Worm (Caenorhabditis elegans) whole organism, L3 larva: Measurements from ENCODE around the gene Y116F11A.6.

ENCODE experiments used
- R02D3.7 ChIP-seq: fragments of 150-350 bp; optimal IDR thresholded peaks from 2 replicates; lab custom pipeline; 2014; ENCODE audit warnings: missing biosample characterization, missing genetic modification characterization
- ZK546.5 ChIP-seq: sonication (generic microtip); optimal IDR thresholded peaks from 2 replicates; lab custom pipeline; 2017; ENCODE audit warnings: missing biosample characterization, missing genetic modification characterization
- aly-2 ChIP-seq: fragments of 150-350 bp; optimal IDR thresholded peaks from 2 replicates; lab custom pipeline; 2014; ENCODE audit warnings: missing biosample characterization, missing genetic modification characterization
- ama-1 ChIP-seq: fragments of 150-350 bp; optimal IDR thresholded peaks from 2 replicates; lab custom pipeline; 2018
- ceh-28 ChIP-seq: fragments of 150-350 bp; optimal IDR thresholded peaks from 2 replicates; lab custom pipeline; 2014; ENCODE audit warnings: missing biosample characterization, missing genetic modification reagents, missing genetic modification characterization
- ceh-82 ChIP-seq: fragments of 150-350 bp; optimal IDR thresholded peaks from 2 replicates; lab custom pipeline; 2014; ENCODE audit warnings: missing biosample characterization, missing genetic modification characterization
- ceh-9 ChIP-seq: sonication (generic microtip); optimal IDR thresholded peaks from 2 replicates; lab custom pipeline; 2018; ENCODE audit warnings: missing biosample characterization, missing genetic modification characterization
- daf-12 ChIP-seq: fragments of 150-350 bp; optimal IDR thresholded peaks from 2 replicates; lab custom pipeline; 2014; ENCODE audit warnings: missing biosample characterization, missing genetic modification reagents, missing genetic modification characterization
- elt-2 ChIP-seq: sonication (generic microtip); optimal IDR thresholded peaks from 2 replicates; lab custom pipeline; 2016; ENCODE audit warnings: missing genetic modification reagents, mild to moderate bottlenecking, missing genetic modification characterization, missing compliant biosample characterization
- eor-1 ChIP-seq, 2 experiments: fragments of 150-350 bp; optimal IDR thresholded peaks; 2 replicates each; lab custom pipeline; 2014 to 2018; ENCODE audit warnings: missing biosample characterization in 2 of 2, missing genetic modification characterization in 2 of 2
- fkh-10 ChIP-seq: sonication (generic microtip); optimal IDR thresholded peaks from 2 replicates; lab custom pipeline; 2017; ENCODE audit warnings: missing biosample characterization, missing genetic modification reagents, missing genetic modification characterization
- fos-1 ChIP-seq: fragments of 150-350 bp; optimal IDR thresholded peaks from 2 replicates; lab custom pipeline; 2014; ENCODE audit warnings: missing biosample characterization, missing genetic modification characterization
- hmg-11 ChIP-seq: sonication (generic microtip); optimal IDR thresholded peaks from 2 replicates; lab custom pipeline; 2016; ENCODE audit warnings: missing genetic modification characterization, missing compliant biosample characterization
- jun-1 ChIP-seq: fragments of 150-350 bp; optimal IDR thresholded peaks from 2 replicates; lab custom pipeline; 2014; ENCODE audit warnings: missing biosample characterization, missing genetic modification reagents, missing genetic modification characterization
- lsy-12 ChIP-seq: sonication (generic microtip); optimal IDR thresholded peaks from 2 replicates; lab custom pipeline; 2016; ENCODE audit warnings: mild to moderate bottlenecking, missing genetic modification characterization, missing compliant biosample characterization
- mdl-1 ChIP-seq: fragments of 150-350 bp; optimal IDR thresholded peaks from 2 replicates; lab custom pipeline; 2014; ENCODE audit warnings: missing biosample characterization, missing genetic modification characterization
- nfya-1 ChIP-seq: sonication (generic microtip); optimal IDR thresholded peaks from 2 replicates; lab custom pipeline; 2017; ENCODE audit warnings: missing genetic modification characterization, mild to moderate bottlenecking, missing compliant biosample characterization, antibody characterized with exemption, moderate library complexity; ENCODE audit not compliant: insufficient read depth
- nhr-11 ChIP-seq: fragments of 150-350 bp; optimal IDR thresholded peaks from 2 replicates; lab custom pipeline; 2014; ENCODE audit warnings: missing biosample characterization, missing genetic modification characterization
- nhr-12 ChIP-seq: fragments of 150-350 bp; optimal IDR thresholded peaks from 2 replicates; lab custom pipeline; 2014; ENCODE audit warnings: missing biosample characterization, missing genetic modification characterization
- nhr-23 ChIP-seq: fragments of 150-350 bp; optimal IDR thresholded peaks from 2 replicates; lab custom pipeline; 2014; ENCODE audit warnings: missing biosample characterization, missing genetic modification reagents, missing genetic modification characterization
- nhr-237 ChIP-seq: fragments of 150-350 bp; optimal IDR thresholded peaks from 2 replicates; lab custom pipeline; 2014; ENCODE audit warnings: missing biosample characterization, missing genetic modification characterization
- nhr-25 ChIP-seq: sonication (generic microtip); optimal IDR thresholded peaks from 2 replicates; lab custom pipeline; 2017; ENCODE audit warnings: missing biosample characterization, missing genetic modification characterization
- nhr-28 ChIP-seq: fragments of 150-350 bp; optimal IDR thresholded peaks from 2 replicates; lab custom pipeline; 2014; ENCODE audit warnings: missing biosample characterization, missing genetic modification characterization
- nhr-76 ChIP-seq: fragments of 150-350 bp; sonication (generic microtip); optimal IDR thresholded peaks from 5 replicates; lab custom pipeline; 2014; ENCODE audit warnings: missing biosample characterization, missing genetic modification characterization
- nhr-77 ChIP-seq: fragments of 150-350 bp; optimal IDR thresholded peaks from 2 replicates; lab custom pipeline; 2014; ENCODE audit warnings: missing biosample characterization, missing genetic modification characterization
- pha-4 ChIP-seq: fragments of 150-350 bp; optimal IDR thresholded peaks from 2 replicates; lab custom pipeline; 2014; ENCODE audit warnings: missing biosample characterization, missing genetic modification reagents, missing genetic modification characterization
- pqm-1 ChIP-seq: fragments of 150-350 bp; optimal IDR thresholded peaks from 2 replicates; lab custom pipeline; 2017; ENCODE audit warnings: missing biosample characterization, missing genetic modification characterization, inconsistent platforms
- skn-1 ChIP-seq: fragments of 150-350 bp; optimal IDR thresholded peaks from 2 replicates; lab custom pipeline; 2014; ENCODE audit warnings: missing biosample characterization, missing genetic modification characterization
- snpc-4 ChIP-seq: fragments of 150-350 bp; optimal IDR thresholded peaks from 2 replicates; lab custom pipeline; 2014; ENCODE audit warnings: missing biosample characterization, missing genetic modification characterization
- unc-39 ChIP-seq: sonication (generic microtip); optimal IDR thresholded peaks from 4 replicates; lab custom pipeline; 2017; ENCODE audit warnings: missing biosample characterization, missing genetic modification characterization
- unc-62 ChIP-seq: fragments of 150-350 bp; sonication (generic microtip); optimal IDR thresholded peaks from 4 replicates; lab custom pipeline; 2014; ENCODE audit warnings: missing biosample characterization, missing genetic modification reagents, missing genetic modification characterization
- zag-1 ChIP-seq: fragments of 150-350 bp; optimal IDR thresholded peaks from 2 replicates; lab custom pipeline; 2014; ENCODE audit warnings: missing biosample characterization, missing genetic modification characterization
- ztf-11 ChIP-seq: fragments of 150-350 bp; optimal IDR thresholded peaks from 2 replicates; lab custom pipeline; 2014; ENCODE audit warnings: missing biosample characterization, missing genetic modification characterization
- ztf-4 ChIP-seq: fragments of 150-350 bp; optimal IDR thresholded peaks from 2 replicates; lab custom pipeline; 2014; ENCODE audit warnings: missing biosample characterization, missing genetic modification characterization

Gene Y116F11A.6

DNA sequence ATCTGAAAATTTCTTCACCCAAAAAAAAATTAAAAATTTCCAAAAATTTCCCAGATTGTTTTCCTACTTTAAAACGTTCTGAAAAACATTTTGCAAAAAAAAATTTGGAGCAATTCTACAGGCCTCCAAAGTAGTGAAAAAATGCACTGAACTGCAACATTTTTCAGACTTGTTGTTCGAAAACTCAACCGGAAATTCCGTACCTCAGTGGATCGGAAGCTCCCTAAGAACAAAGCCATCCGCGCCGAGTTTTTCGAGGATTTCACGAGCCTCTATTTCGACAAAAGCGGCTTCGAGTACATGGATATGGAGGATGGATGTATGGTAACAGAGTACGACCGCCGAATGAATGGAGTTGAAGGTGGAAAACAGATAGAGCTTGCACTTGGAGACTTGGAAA is 18.8 kb downstream of the Y116F11A.6 start, which contains the start of gene fbxa-131:
Gene fbxa-131 (plus strand): TSS at position 301 of the 400 bp plus-strand sequence.
- TF ChIP-seq nhr-25 (tag; lab: Kevin White, UChicago): no peak
- no peak for TF ChIP-seq skn-1 (tag; lab: Kevin White, UChicago)
- no peak for TF ChIP-seq ceh-9 (tag; lab: Kevin White, UChicago)
- TF ChIP-seq unc-62 (GFP tag; lab: Kevin White, UChicago): no peak
- TF ChIP-seq zag-1 (tag; lab: Kevin White, UChicago): no peak
- no peak for TF ChIP-seq eor-1 (tag; optimal IDR thresholded peaks at IDR 0.05; lab: Kevin White, UChicago)
- TF ChIP-seq jun-1: no peak
- no peak for TF ChIP-seq pqm-1

DNA sequence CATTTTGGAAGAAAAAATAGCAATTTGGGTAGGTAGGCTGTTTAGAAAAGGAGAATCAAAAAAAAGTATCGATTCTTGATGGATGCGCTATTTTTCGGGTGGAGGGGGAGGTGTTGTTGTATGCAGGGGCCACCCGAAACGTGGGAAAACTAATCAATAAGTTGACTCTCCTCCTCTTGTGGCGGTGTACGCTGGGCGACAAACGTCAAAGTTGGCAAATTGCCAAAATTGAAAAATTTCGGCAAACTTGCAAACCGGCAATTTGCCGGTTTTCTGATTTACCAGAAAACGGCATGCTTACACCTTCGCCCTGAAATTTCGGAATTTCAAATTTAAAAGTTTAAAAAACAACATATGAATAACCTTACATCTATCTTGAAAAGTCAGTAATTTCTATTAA is 21.7 kb downstream of the Y116F11A.6 start, which contains the start of gene W04E12.2:
Gene W04E12.2 (minus strand): TSS at position 101 of the 400 bp plus-strand sequence.
- TF ChIP-seq lsy-12 (no peak), aly-2 (tag; lab: Kevin White, UChicago) (no peak)

DNA sequence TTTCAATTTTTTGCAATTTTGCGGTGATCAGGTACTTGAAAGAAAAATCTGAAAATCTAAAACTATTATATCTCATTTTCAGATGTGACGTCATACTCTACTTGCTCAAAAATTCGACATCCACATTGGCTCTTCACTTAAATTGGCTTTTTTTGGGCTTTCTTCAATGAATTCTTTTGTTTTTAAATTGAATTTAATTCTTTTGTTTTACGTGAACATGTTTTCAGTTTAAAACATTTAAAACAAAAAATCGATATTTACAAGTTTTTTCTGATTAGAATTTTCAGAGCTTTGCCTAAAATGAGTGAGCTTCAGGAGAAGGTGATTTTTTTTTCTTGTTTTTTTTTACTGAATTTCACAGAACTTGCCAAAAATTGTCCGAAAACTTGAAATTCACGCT is 22.3 kb downstream of the Y116F11A.6 start, which contains the start of gene W04E12.3:
Gene W04E12.3 (plus strand): TSS at position 301 of the 400 bp plus-strand sequence.
- TF ChIP-seq R02D3.7: no peak
- no peak for TF ChIP-seq fos-1 (tag; lab: Kevin White, UChicago)
- TF ChIP-seq nhr-76 (tag; lab: Kevin White, UChicago): no peak
- TF ChIP-seq ceh-82 (tag; lab: Kevin White, UChicago): no peak
- no peak for TF ChIP-seq nhr-237
- no peak for TF ChIP-seq unc-39 (tag; lab: Kevin White, UChicago)
- TF ChIP-seq elt-2 (tag; lab: Kevin White, UChicago): no peak
- no peak for TF ChIP-seq ztf-11
- no peak for TF ChIP-seq ztf-4 (tag; lab: Kevin White, UChicago)
- no peak for TF ChIP-seq nhr-23 (tag; lab: Kevin White, UChicago)
- TF ChIP-seq ceh-28 (tag; lab: Kevin White, UChicago): no peak
- TF ChIP-seq nfya-1 (tag; lab: Kevin White, UChicago): no peak
- no peak for TF ChIP-seq hmg-11 (tag; lab: Kevin White, UChicago)
- no peak for TF ChIP-seq zag-1 (tag; lab: Kevin White, UChicago)
- TF ChIP-seq mdl-1 (tag; lab: Kevin White, UChicago): no peak
- TF ChIP-seq nhr-77 (tag; lab: Kevin White, UChicago): no peak

DNA sequence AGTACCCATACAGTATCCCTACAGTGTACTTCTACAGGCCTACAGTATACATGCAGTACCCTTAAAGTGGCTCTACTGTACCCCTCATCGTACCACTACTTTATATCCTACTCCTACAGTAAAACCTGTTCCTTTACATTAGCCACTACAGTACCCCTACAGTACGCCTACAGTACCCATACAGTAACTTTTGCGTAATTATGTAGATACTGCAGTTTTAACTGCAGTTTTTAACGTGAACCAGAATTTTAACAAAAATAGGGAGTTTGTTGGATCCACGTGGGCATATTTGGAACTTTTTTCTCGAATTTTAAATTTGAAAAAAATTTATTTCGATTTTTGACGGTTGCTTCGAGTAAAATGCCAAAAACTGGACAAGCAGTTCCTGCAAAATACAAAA is 24.0 kb downstream of the Y116F11A.6 start, which contains the start of gene W04E12.4:
Gene W04E12.4 (plus strand): TSS at position 301 of the 400 bp plus-strand sequence.
- no peak for TF ChIP-seq aly-2 (tag; lab: Kevin White, UChicago)
- TF ChIP-seq ceh-9 (tag; lab: Kevin White, UChicago): no peak
- no peak for TF ChIP-seq R02D3.7
- TF ChIP-seq mdl-1 (tag; lab: Kevin White, UChicago): no peak
- no peak for TF ChIP-seq elt-2 (tag; lab: Kevin White, UChicago)
- no peak for TF ChIP-seq nhr-11 (tag; lab: Kevin White, UChicago)
- no peak for TF ChIP-seq nfya-1 (tag; lab: Kevin White, UChicago)
- no peak for TF ChIP-seq jun-1
- TF ChIP-seq pha-4 (tag; lab: Kevin White, UChicago): no peak

ce11 chrV:19743794-19744193 is 24.4 kb downstream of the Y116F11A.6 start:
- TF ChIP-seq snpc-4 (tag; lab: Kevin White, UChicago): no peak
- TF ChIP-seq daf-12 (tag; lab: Kevin White, UChicago): no peak
- no peak for TF ChIP-seq nhr-11 (tag; lab: Kevin White, UChicago)
- TF ChIP-seq nhr-12: no peak
- no peak for TF ChIP-seq pqm-1
- TF ChIP-seq nhr-25 (tag; lab: Kevin White, UChicago): no peak
- TF ChIP-seq nhr-28 (tag; lab: Kevin White, UChicago): no peak
- TF ChIP-seq ztf-11: no peak
- TF ChIP-seq fkh-10 (GFP tag; lab: Kevin White, UChicago): no peak
- no peak for TF ChIP-seq ZK546.5 (tag; lab: Kevin White, UChicago)
- no peak for TF ChIP-seq ama-1
